Fruit fly (Drosophila melanogaster): Measurements from ENCODE around the gene CG9915.

CG9915 gene

dm6 chrX:16270795-16271194, 42.1 kb downstream of the CG9915 start, which contains the start of gene Mfe2 (continued):
- TF ChIP-seq Trl (optimal IDR thresholded peaks at IDR 0.05) (no peak), Trl (GFP tag; optimal IDR thresholded peaks at IDR 0.05) (peak; percentile 73), CTCF (GFP tag; optimal IDR thresholded peaks at IDR 0.05) (peak; percentile 80), Taf1 (GFP tag; IDR thresholded peaks at IDR 0.05) (no peak), Meics (GFP tag; optimal IDR thresholded peaks at IDR 0.05) (peak; percentile 25), B-H1 (GFP tag; IDR thresholded peaks at IDR 0.05) (no peak), salm (tag; optimal IDR thresholded peaks at IDR 0.05) (no peak), Fer3 (tag; optimal IDR thresholded peaks at IDR 0.05) (no peak), Dbx (GFP tag; IDR thresholded peaks at IDR 0.05) (peak; percentile 78), ara (GFP tag; IDR thresholded peaks at IDR 0.05) (no peak), ems (GFP tag; optimal IDR thresholded peaks at IDR 0.05) (peak; percentile 54), Elba2 (GFP tag; optimal IDR thresholded peaks at IDR 0.05) (peak; percentile 7), CG10209 (GFP tag; optimal IDR thresholded peaks at IDR 0.05) (peak; percentile 43), gce (GFP tag; IDR thresholded peaks at IDR 0.05) (no peak), sr (GFP tag; IDR thresholded peaks at IDR 0.05) (peak; percentile 40; the same call in 1 of the 3 replicates), CG3163 (GFP tag; optimal IDR thresholded peaks at IDR 0.05) (peak; percentile 50), CG15696 (tag; optimal IDR thresholded peaks at IDR 0.05) (no peak), bab2 (GFP tag; optimal IDR thresholded peaks at IDR 0.05) (peak; percentile 29), Neu2 (GFP tag; optimal IDR thresholded peaks at IDR 0.05; ENCODE audit: borderline replicate concordance) (no peak), crc (GFP tag; optimal IDR thresholded peaks at IDR 0.05) (no peak), Gsc (GFP tag; IDR thresholded peaks at IDR 0.05) (no peak), lola (GFP tag; optimal IDR thresholded peaks at IDR 0.05) (no peak), sug (tag; optimal IDR thresholded peaks at IDR 0.05) (peak; percentile 32), CG31365 (tag; optimal IDR thresholded peaks at IDR 0.05) (no peak), prd (optimal IDR thresholded peaks at IDR 0.05) (no peak), prd (GFP tag; IDR thresholded peaks at IDR 0.05) (peak; percentile 41; the same call in 1 of the 3 replicates), HHEX (GFP tag; optimal IDR thresholded peaks at IDR 0.05) (peak; percentile 28), zen2 (GFP tag; IDR thresholded peaks at IDR 0.05; ENCODE audit: partially characterized antibody) (no peak), scrt (GFP tag; optimal IDR thresholded peaks at IDR 0.05) (no peak), Stat92E (GFP tag; optimal IDR thresholded peaks at IDR 0.05) (peak in 1 of 3 experiments; percentile 13), CG17612 (GFP tag; IDR thresholded peaks at IDR 0.05) (no peak), CG7556 (GFP tag; optimal IDR thresholded peaks at IDR 0.05) (peak; percentile 19), MTF-1 (GFP tag; optimal IDR thresholded peaks at IDR 0.05; ENCODE audit: borderline replicate concordance) (no peak), zfh2 (GFP tag; optimal IDR thresholded peaks at IDR 0.05) (peak; percentile 81)

DNA sequence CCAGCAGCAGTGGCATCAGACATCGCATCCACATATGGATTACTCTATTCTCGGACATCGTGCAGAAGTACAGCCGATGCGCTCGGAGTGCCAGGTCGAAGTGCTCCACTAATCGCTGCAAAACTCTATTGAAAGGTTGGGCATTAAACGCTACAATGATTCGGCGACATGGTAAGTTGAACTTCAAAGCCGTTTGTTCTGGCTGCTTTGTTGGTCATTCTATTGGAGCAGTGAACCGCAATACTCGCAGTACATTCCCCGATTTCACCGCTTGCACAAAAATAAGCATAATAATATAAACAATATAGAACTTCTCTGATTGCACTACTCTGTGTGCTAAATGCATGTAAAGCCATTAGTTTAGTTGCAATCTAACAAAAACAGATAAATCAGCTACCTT, 46.5 kb downstream of the CG9915 start, which contains the start of gene CG12507:
Gene CG12507 (minus strand): TSS at position 101 of the 400 bp plus-strand sequence.
- no peak for TF ChIP-seq crc (GFP tag; optimal IDR thresholded peaks at IDR 0.05)
- TF ChIP-seq zen2 (GFP tag; IDR thresholded peaks at IDR 0.05; ENCODE audit: partially characterized antibody) = no peak
- no peak for TF ChIP-seq Bteb2 (GFP tag; optimal IDR thresholded peaks at IDR 0.05)
- no peak for TF ChIP-seq CG11085 (GFP tag; IDR thresholded peaks at IDR 0.05)

dm6 chrX:16263415-16263814, 49.5 kb downstream of the CG9915 start:
- TF ChIP-seq HHEX (GFP tag; optimal IDR thresholded peaks at IDR 0.05) = peak; percentile 75
- TF ChIP-seq Hmr (GFP tag; optimal IDR thresholded peaks at IDR 0.05) = peak; percentile 78
- peak; percentile 75 for TF ChIP-seq CG8290 (GFP tag; optimal IDR thresholded peaks at IDR 0.05)
- peak in 1 of 2 experiments; percentile 86 for TF ChIP-seq CG8290 (tag; optimal IDR thresholded peaks at IDR 0.05)
- TF ChIP-seq CG7745 (tag; optimal IDR thresholded peaks at IDR 0.05) = no peak
- peak; percentile 18 for TF ChIP-seq CG7987 (GFP tag; optimal IDR thresholded peaks at IDR 0.05)
- TF ChIP-seq CG10462 (GFP tag; optimal IDR thresholded peaks at IDR 0.05) = peak; percentile 63
- peak; percentile 75 for TF ChIP-seq E2f1 (GFP tag; IDR thresholded peaks at IDR 0.05)
- TF ChIP-seq BEAF-32 (GFP tag; optimal IDR thresholded peaks at IDR 0.05) = no peak
- peak; percentile 78 for TF ChIP-seq Xbp1 (GFP tag; optimal IDR thresholded peaks at IDR 0.05)
- TF ChIP-seq CG13123 (GFP tag; optimal IDR thresholded peaks at IDR 0.05) = peak; percentile 47
- no peak for TF ChIP-seq Doc3 (GFP tag; IDR thresholded peaks at IDR 0.05; ENCODE audit: partially characterized antibody)
- TF ChIP-seq hkb (optimal IDR thresholded peaks at IDR 0.05) = no peak
- peak; percentile 89 for TF ChIP-seq hkb (GFP tag; IDR thresholded peaks at IDR 0.05)
- peak; percentile 29 for TF ChIP-seq CG7271 (tag; optimal IDR thresholded peaks at IDR 0.05)
- TF ChIP-seq chif (GFP tag; optimal IDR thresholded peaks at IDR 0.05) = peak; percentile 40 to 69

Data from whole organism, embryonic.